Worm (Caenorhabditis elegans): ENCODE measurements around the gene B0361.3.

ce11 chrIII:7246389-7246788 lies 34.9 kb upstream of the B0361.3 start:
- no peak for TF ChIP-seq lag-1 (GFP tag; IDR thresholded peaks at IDR 0.05)
- no peak for TF ChIP-seq pha-4 (tag; optimal IDR thresholded peaks at IDR 0.05)
- no peak for TF ChIP-seq nfya-2 (GFP tag; IDR thresholded peaks at IDR 0.05)
- TF ChIP-seq K11D2.4 (GFP tag; IDR thresholded peaks at IDR 0.05) = no peak
- TF ChIP-seq egl-18 (GFP tag; IDR thresholded peaks at IDR 0.05) = no peak
- TF ChIP-seq ceh-27 (GFP tag; optimal IDR thresholded peaks at IDR 0.05) = no peak

Measured in whole organism, young adult.